Fruit fly (Drosophila melanogaster) whole organism, embryonic: Measurements from ENCODE around the gene CG13248.
A peak's percentile ranks its signal among the peaks of the same experiment; 100 is the strongest.

ENCODE experiments used
- Bdp1 ChIP-seq: fragments of 200-800 bp; sonication (Bioruptor generic); optimal IDR thresholded peaks from 3 replicates; lab custom pipeline; 2016; ENCODE audit warnings: missing biosample characterization, missing genetic modification characterization
- CG10543 ChIP-seq: fragments of 200-800 bp; sonication (Bioruptor generic); optimal IDR thresholded peaks from 3 replicates; lab custom pipeline; 2017; ENCODE audit warnings: missing biosample characterization, mild to moderate bottlenecking, missing genetic modification characterization, moderate library complexity
- CG10565 ChIP-seq: fragments of 200-800 bp; sonication (Bioruptor generic); optimal IDR thresholded peaks from 3 replicates; lab custom pipeline; 2016; ENCODE audit warnings: missing biosample characterization, mild to moderate bottlenecking, missing genetic modification characterization
- CG11093 ChIP-seq: fragments of 200-800 bp; sonication (Bioruptor generic); IDR thresholded peaks from 3 replicates; pipeline ENCODE4 v1.3.6; 2022; ENCODE audit warnings: missing biosample characterization, missing genetic modification characterization
- CG11247 ChIP-seq: fragments of 200-800 bp; sonication (Bioruptor generic); IDR thresholded peaks from 2 replicates; pipeline ENCODE4 v1.3.6; 2022; ENCODE audit warnings: missing biosample characterization, missing genetic modification characterization
- CG12071 ChIP-seq: fragments of 200-800 bp; sonication (Bioruptor generic); optimal IDR thresholded peaks from 3 replicates; lab custom pipeline; 2018; ENCODE audit warnings: missing biosample characterization, mild to moderate bottlenecking, missing genetic modification characterization
- CG14441 ChIP-seq: fragments of 200-800 bp; sonication (Bioruptor generic); IDR thresholded peaks from 2 replicates; pipeline ENCODE4 v1.3.6; 2022; ENCODE audit warnings: missing biosample characterization, missing genetic modification characterization
- CG14965 ChIP-seq: fragments of 200-800 bp; sonication (Bioruptor generic); optimal IDR thresholded peaks from 2 replicates; lab custom pipeline; 2016; ENCODE audit warnings: missing biosample characterization, missing genetic modification characterization, borderline replicate concordance
- CG15696 ChIP-seq: fragments of 200-800 bp; sonication (Bioruptor generic); optimal IDR thresholded peaks from 2 replicates; lab custom pipeline; 2019; ENCODE audit warnings: missing biosample characterization, mild to moderate bottlenecking, missing genetic modification characterization, moderate library complexity
- CG16813 ChIP-seq: fragments of 200-800 bp; sonication (Bioruptor generic); IDR thresholded peaks from 3 replicates; pipeline ENCODE4 v1.3.6; 2022; ENCODE audit warnings: missing biosample characterization, missing genetic modification characterization; ENCODE audit not compliant: partially characterized antibody
- CG17612 ChIP-seq: fragments of 200-800 bp; sonication (Bioruptor generic); IDR thresholded peaks from 2 replicates; pipeline ENCODE4 v1.3.6; 2022; ENCODE audit warnings: missing biosample characterization, missing genetic modification characterization
- CG1792 ChIP-seq: fragments of 200-800 bp; sonication (Bioruptor generic); optimal IDR thresholded peaks from 2 replicates; lab custom pipeline; 2016; ENCODE audit warnings: missing biosample characterization, missing genetic modification characterization
- CG4730 ChIP-seq: fragments of 200-800 bp; sonication (Bioruptor generic); IDR thresholded peaks from 2 replicates; pipeline ENCODE4 v1.3.6; 2022; ENCODE audit warnings: missing biosample characterization, missing genetic modification characterization
- CG7271 ChIP-seq: fragments of 200-800 bp; sonication (Bioruptor generic); optimal IDR thresholded peaks from 2 replicates; lab custom pipeline; 2018; ENCODE audit warnings: missing biosample characterization, mild to moderate bottlenecking, missing genetic modification characterization, moderate library complexity
- CG7357 ChIP-seq: fragments of 200-800 bp; sonication (Bioruptor generic); IDR thresholded peaks from 3 replicates; pipeline ENCODE4 v1.3.6; 2022; ENCODE audit warnings: missing biosample characterization, missing genetic modification characterization
- CG9609 ChIP-seq: fragments of 200-800 bp; sonication (Bioruptor generic); optimal IDR thresholded peaks from 3 replicates; lab custom pipeline; 2016; ENCODE audit warnings: missing biosample characterization, missing genetic modification characterization
- E2f1 ChIP-seq: fragments of 200-800 bp; sonication (Bioruptor generic); IDR thresholded peaks from 2 replicates; pipeline ENCODE4 v1.3.6; 2022; ENCODE audit warnings: missing biosample characterization, missing genetic modification characterization
- Ets65A ChIP-seq: fragments of 200-800 bp; sonication (Bioruptor generic); peaks from one replicate; lab custom pipeline; 2016; ENCODE audit warnings: missing biosample characterization, missing genetic modification characterization
- HLH4C ChIP-seq: fragments of 200-800 bp; sonication (Bioruptor generic); IDR thresholded peaks from 3 replicates; pipeline ENCODE4 v1.3.6; 2022; ENCODE audit warnings: missing biosample characterization, missing genetic modification characterization; ENCODE audit not compliant: partially characterized antibody
- Hr51 ChIP-seq, 2 experiments: fragments of 200-800 bp; sonication (Bioruptor generic); optimal IDR thresholded peaks; 2 replicates in 1 of 2; 3 replicates in 1 of 2; lab custom pipeline; 2016 to 2018; ENCODE audit warnings: missing biosample characterization in 2 of 2, missing genetic modification characterization in 2 of 2, mild to moderate bottlenecking in 1 of 2, moderate library complexity in 1 of 2
- Jarid2 ChIP-seq: fragments of 200-800 bp; sonication (Bioruptor generic); optimal IDR thresholded peaks from 3 replicates; lab custom pipeline; 2017; ENCODE audit warnings: mild to moderate bottlenecking, missing biosample characterization, missing genetic modification reagents, missing genetic modification characterization
- MBD-R2 ChIP-seq: fragments of 200-800 bp; sonication (Bioruptor generic); IDR thresholded peaks from 2 replicates; pipeline ENCODE4 v1.3.6; 2022; ENCODE audit warnings: missing biosample characterization, missing genetic modification characterization
- NC2α ChIP-seq: fragments of 200-800 bp; sonication (Bioruptor generic); optimal IDR thresholded peaks from 2 replicates; lab custom pipeline; 2016; ENCODE audit warnings: missing biosample characterization, missing genetic modification characterization
- Poxn ChIP-seq: fragments of 200-800 bp; sonication (Bioruptor generic); IDR thresholded peaks from 2 replicates; pipeline ENCODE4 v1.3.6; 2022; ENCODE audit warnings: missing biosample characterization, missing genetic modification characterization
- Rx ChIP-seq: fragments of 200-800 bp; sonication (Bioruptor generic); IDR thresholded peaks from 2 replicates; pipeline ENCODE4 v1.3.6; 2022; ENCODE audit warnings: missing biosample characterization, missing genetic modification characterization
- bowl ChIP-seq: fragments of 200-800 bp; sonication (Bioruptor generic); IDR thresholded peaks from 2 replicates; pipeline ENCODE4 v1.3.6; 2022; ENCODE audit warnings: missing biosample characterization, missing genetic modification characterization
- chif ChIP-seq, 2 experiments: fragments of 200-800 bp; sonication (Bioruptor generic); optimal IDR thresholded peaks; 3 replicates each; lab custom pipeline; 2016; ENCODE audit warnings: missing biosample characterization in 2 of 2, missing genetic modification characterization in 2 of 2
- chm ChIP-seq: fragments of 200-800 bp; sonication (Bioruptor generic); IDR thresholded peaks from 2 replicates; pipeline ENCODE4 v1.3.6; 2022; ENCODE audit warnings: missing biosample characterization, missing genetic modification characterization
- crp ChIP-seq, 2 experiments: fragments of 200-800 bp; sonication (Bioruptor generic); optimal IDR thresholded peaks; 2 replicates in 1 of 2; 3 replicates in 1 of 2; lab custom pipeline; 2017; ENCODE audit warnings: missing biosample characterization in 2 of 2, missing genetic modification characterization in 2 of 2, mild to moderate bottlenecking in 1 of 2, moderate library complexity in 1 of 2
- dan ChIP-seq: fragments of 200-800 bp; sonication (Bioruptor generic); IDR thresholded peaks from 2 replicates; pipeline ENCODE4 v1.3.6; 2022; ENCODE audit warnings: missing biosample characterization, missing genetic modification characterization
- fd102C ChIP-seq: fragments of 200-800 bp; sonication (Bioruptor generic); optimal IDR thresholded peaks from 2 replicates; lab custom pipeline; 2018; ENCODE audit warnings: missing biosample characterization, mild to moderate bottlenecking, missing genetic modification characterization, moderate library complexity
- fd64A ChIP-seq: fragments of 200-800 bp; sonication (Bioruptor generic); optimal IDR thresholded peaks from 3 replicates; lab custom pipeline; 2018; ENCODE audit warnings: missing biosample characterization, mild to moderate bottlenecking, missing genetic modification characterization
- gsb-n ChIP-seq: fragments of 200-800 bp; sonication (Bioruptor generic); optimal IDR thresholded peaks from 3 replicates; lab custom pipeline; 2018; ENCODE audit warnings: missing biosample characterization, mild to moderate bottlenecking, missing genetic modification characterization
- gt ChIP-seq: fragments of 200-800 bp; sonication (Bioruptor generic); IDR thresholded peaks from 2 replicates; pipeline ENCODE4 v1.3.6; 2022; ENCODE audit warnings: missing biosample characterization, missing genetic modification characterization
- ham ChIP-seq: fragments of 200-800 bp; sonication (Bioruptor generic); IDR thresholded peaks from 2 replicates; pipeline ENCODE4 v1.3.6; 2022; ENCODE audit warnings: missing biosample characterization, missing genetic modification characterization
- knrl ChIP-seq: fragments of 200-800 bp; sonication (Bioruptor generic); IDR thresholded peaks from 3 replicates; pipeline ENCODE4 v1.3.6; 2022; ENCODE audit warnings: missing biosample characterization, missing genetic modification characterization; ENCODE audit not compliant: partially characterized antibody
- lov ChIP-seq, 2 experiments: fragments of 200-800 bp in 1 of 2; fragments of >200 bp in 1 of 2; sonication (Bioruptor generic) in 1 of 2; IDR thresholded peaks in 1 of 2; optimal IDR thresholded peaks in 1 of 2; 2 replicates in 1 of 2; 3 replicates in 1 of 2; pipeline versions ENCODE4 v1.3.6 to Lab custom; 2017 to 2022; ENCODE audit warnings: missing biosample characterization in 1 of 2, missing genetic modification characterization in 1 of 2
- mam ChIP-seq: fragments of 200-800 bp; sonication (Bioruptor generic); optimal IDR thresholded peaks from 3 replicates; lab custom pipeline; 2016; ENCODE audit warnings: missing biosample characterization, missing genetic modification characterization
- nmo ChIP-seq: fragments of 200-800 bp; sonication (Bioruptor generic); optimal IDR thresholded peaks from 2 replicates; lab custom pipeline; 2018; ENCODE audit warnings: missing biosample characterization, mild to moderate bottlenecking, missing genetic modification characterization, moderate library complexity
- phol ChIP-seq: fragments of 200-800 bp; sonication (Bioruptor generic); optimal IDR thresholded peaks from 3 replicates; lab custom pipeline; 2018; ENCODE audit warnings: missing biosample characterization, mild to moderate bottlenecking, missing genetic modification characterization, moderate library complexity
- pita ChIP-seq: fragments of 200-800 bp; sonication (Bioruptor generic); optimal IDR thresholded peaks from 2 replicates; lab custom pipeline; 2017; ENCODE audit warnings: missing biosample characterization, mild to moderate bottlenecking, missing genetic modification characterization
- prd ChIP-seq, 3 experiments: fragments of >200 bp in 2 of 3; fragments of 200-800 bp in 1 of 3; sonication (Bioruptor generic) in 1 of 3; optimal IDR thresholded peaks in 2 of 3; IDR thresholded peaks in 1 of 3; 2 replicates in 2 of 3; 3 replicates in 1 of 3; pipeline versions ENCODE4 v1.3.6 to Lab custom; 2017 to 2022; ENCODE audit warnings: missing biosample characterization in 1 of 3, missing genetic modification characterization in 1 of 3
- rib ChIP-seq: fragments of 200-800 bp; sonication (Bioruptor generic); IDR thresholded peaks from 2 replicates; pipeline ENCODE4 v1.3.6; 2022; ENCODE audit warnings: missing biosample characterization, missing genetic modification characterization
- ro ChIP-seq: fragments of 200-800 bp; sonication (Bioruptor generic); IDR thresholded peaks from 2 replicates; pipeline ENCODE4 v1.3.6; 2022; ENCODE audit warnings: missing biosample characterization, missing genetic modification characterization
- sc ChIP-seq, 3 experiments: fragments of >200 bp in 2 of 3; fragments of 200-800 bp in 1 of 3; sonication (Bioruptor generic) in 1 of 3; optimal IDR thresholded peaks; 2 replicates in 2 of 3; 3 replicates in 1 of 3; lab custom pipeline; 2017; ENCODE audit warnings: mild to moderate bottlenecking in 1 of 3, missing biosample characterization in 1 of 3, missing genetic modification characterization in 1 of 3, missing genetic modification reagents in 1 of 3
- sens ChIP-seq: fragments of 200-800 bp; sonication (Bioruptor generic); peaks from one replicate; lab custom pipeline; 2016; ENCODE audit warnings: missing biosample characterization, missing genetic modification characterization
- trem ChIP-seq: fragments of 200-800 bp; optimal IDR thresholded peaks from 3 replicates; lab custom pipeline; 2019; ENCODE audit warnings: missing biosample characterization, mild to moderate bottlenecking, missing genetic modification characterization, moderate library complexity

The CG13248 gene

DNA sequence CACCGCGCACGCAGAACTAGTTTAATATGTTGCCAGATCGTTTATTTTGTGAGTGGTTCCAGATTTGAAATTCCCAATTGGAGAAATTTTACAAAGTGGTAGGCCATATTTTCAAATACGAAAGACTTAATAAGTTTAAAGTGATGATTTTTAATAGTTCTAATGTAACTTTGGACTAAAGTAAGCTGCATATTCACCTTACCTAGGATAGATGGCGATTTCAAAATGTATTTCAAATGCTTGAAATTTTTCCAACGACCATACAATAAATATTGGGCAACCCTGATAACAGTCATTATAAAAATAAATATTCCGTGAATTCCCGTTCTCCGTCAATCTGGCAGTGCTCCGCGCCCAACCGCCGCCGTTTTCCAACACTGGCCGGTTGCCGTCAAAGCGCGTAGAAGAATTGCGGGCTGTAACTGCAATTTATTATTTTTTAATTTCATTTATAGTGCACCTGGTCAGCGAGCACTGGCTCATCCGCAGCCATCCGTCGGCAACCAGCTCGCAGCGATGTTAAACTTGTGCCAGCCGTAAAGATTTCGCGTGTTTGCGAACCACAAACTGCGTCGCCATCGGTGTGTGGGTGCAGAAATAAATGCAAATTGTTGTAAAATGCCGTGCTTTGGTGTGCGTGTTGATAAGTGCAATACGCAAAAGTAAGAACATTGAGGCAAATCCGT is 34.3 kb downstream of the CG13248 start, which contains the start of the genes Ide and RhoBTB (continued):
- TF ChIP-seq knrl (GFP tag; lab: Robert Waterston, UW) (peak; percentile 63), CG15696 (tag; lab: Kevin White, UChicago) (peak; percentile 72), CG1792 (GFP tag; lab: Kevin White, UChicago) (peak; percentile 73), dan (no peak), prd (optimal IDR thresholded peaks at IDR 0.05; lab: Kevin White, UChicago) (no peak), prd (GFP tag; IDR thresholded peaks at IDR 0.05; lab: Robert Waterston, UW) (peak; percentile 82), E2f1 (peak; percentile 46; the same call in 1 of the 2 replicates), chm (peak; percentile 24; the same call in 1 of the 2 replicates), CG12071 (GFP tag; lab: Kevin White, UChicago) (peak; percentile 17), Hr51 (GFP tag; optimal IDR thresholded peaks at IDR 0.05; lab: Kevin White, UChicago) (peak in 1 of 2 experiments; percentile 80), Rx (0 out of 2 replicates have a peak, but pooled peaks have one; percentile 41), CG10543 (GFP tag; lab: Kevin White, UChicago) (peak; percentile 85), HLH4C (no peak), gt (GFP tag; lab: Robert Waterston, UW) (peak; percentile 21; the same call in 1 of the 2 replicates), NC2α (GFP tag; lab: Kevin White, UChicago) (peak; percentile 62), sc (optimal IDR thresholded peaks at IDR 0.05; lab: Kevin White, UChicago) (no peak), sc (GFP tag; optimal IDR thresholded peaks at IDR 0.05; lab: Kevin White, UChicago) (peak; percentile 26), chif (GFP tag; optimal IDR thresholded peaks at IDR 0.05; lab: Kevin White, UChicago) (peak; percentile 77 to 79), CG7357 (GFP tag; lab: Robert Waterston, UW) (no peak; the same call in none of the 3 replicates), ro (GFP tag; lab: Robert Waterston, UW) (no peak), Poxn (GFP tag; lab: Robert Waterston, UW) (peak; percentile 10; the same call in 1 of the 2 replicates), CG10565 (GFP tag; lab: Kevin White, UChicago) (no peak), CG16813 (GFP tag; lab: Robert Waterston, UW) (peak; percentile 39; the same call in 1 of the 3 replicates), Bdp1 (GFP tag; lab: Kevin White, UChicago) (peak; percentile 63), Ets65A (peak; percentile 99), CG14965 (peak; percentile 22), sens (GFP tag; lab: Kevin White, UChicago) (peak; percentile 92), CG7271 (tag; lab: Kevin White, UChicago) (no peak), nmo (GFP tag; lab: Kevin White, UChicago) (peak; percentile 90), fd64A (GFP tag; lab: Kevin White, UChicago) (no peak), mam (GFP tag; lab: Kevin White, UChicago) (peak; percentile 96), trem (tag; lab: Kevin White, UChicago) (peak; percentile 98), gsb-n (tag; lab: Kevin White, UChicago) (no peak), CG14441 (GFP tag; lab: Robert Waterston, UW) (peak; percentile 75), CG11247 (GFP tag; lab: Robert Waterston, UW) (peak; percentile 69), phol (tag; lab: Kevin White, UChicago) (peak; percentile 90), Jarid2 (GFP tag; lab: Kevin White, UChicago) (peak; percentile 41), fd102C (GFP tag; lab: Kevin White, UChicago) (no peak), ham (peak; percentile 51; the same call in 1 of the 2 replicates), bowl (GFP tag; lab: Robert Waterston, UW) (no peak), MBD-R2 (GFP tag; lab: Robert Waterston, UW) (peak; percentile 51), rib (GFP tag; lab: Robert Waterston, UW) (peak; percentile 32; the same call in 1 of the 2 replicates), pita (no peak), crp (GFP tag; optimal IDR thresholded peaks at IDR 0.05; lab: Kevin White, UChicago) (peak; percentile 67 to 91), CG17612 (GFP tag; lab: Robert Waterston, UW) (no peak), CG4730 (GFP tag; lab: Robert Waterston, UW) (0 out of 2 replicates have a peak, but pooled peaks have one; percentile 2), lov (optimal IDR thresholded peaks at IDR 0.05; lab: Kevin White, UChicago) (no peak), lov (GFP tag; IDR thresholded peaks at IDR 0.05; lab: Robert Waterston, UW) (peak; percentile 60; the same call in 1 of the 3 replicates), CG9609 (GFP tag; lab: Kevin White, UChicago) (peak; percentile 80), CG11093 (GFP tag; lab: Robert Waterston, UW) (peak; percentile 70; the same call in 1 of the 3 replicates)
